Worm (Caenorhabditis elegans): ENCODE results near the gene glb-1.

The glb-1 gene

ce11 chrIII:8887184-8887801, 35.8 kb downstream of the glb-1 start, which contains the start of gene famh-136 (continued):
- peak; percentile 17 for TF ChIP-seq ceh-48 (tag; optimal IDR thresholded peaks at IDR 0.05)
- TF ChIP-seq ceh-2 (tag; optimal IDR thresholded peaks at IDR 0.05): no peak
- peak; percentile 9 for TF ChIP-seq K02D7.2 (tag; optimal IDR thresholded peaks at IDR 0.05)

ce11 chrIII:8886309-8886708, 36.8 kb downstream of the glb-1 start:
- no peak for TF ChIP-seq ceh-6 (GFP tag; optimal IDR thresholded peaks at IDR 0.05)
- TF ChIP-seq sox-2 (GFP tag; IDR thresholded peaks at IDR 0.05): no peak
- TF ChIP-seq ceh-31 (tag; optimal IDR thresholded peaks at IDR 0.05): peak; percentile 30
- no peak for TF ChIP-seq Y22D7AL.16 (tag; optimal IDR thresholded peaks at IDR 0.05)
- TF ChIP-seq hlh-13 (GFP tag; optimal IDR thresholded peaks at IDR 0.05): no peak
- no peak for TF ChIP-seq ztf-16 (tag; optimal IDR thresholded peaks at IDR 0.05)
- no peak for TF ChIP-seq ceh-22 (tag; optimal IDR thresholded peaks at IDR 0.05)
- no peak for TF ChIP-seq sox-4 (tag; optimal IDR thresholded peaks at IDR 0.05)
- no peak for TF ChIP-seq pax-1 (tag; optimal IDR thresholded peaks at IDR 0.05)
- no peak for TF ChIP-seq ceh-14 (tag; optimal IDR thresholded peaks at IDR 0.05)
- no peak for TF ChIP-seq ceh-9 (tag; optimal IDR thresholded peaks at IDR 0.05)
- TF ChIP-seq ama-1 (optimal IDR thresholded peaks at IDR 0.05): no peak
- no peak for TF ChIP-seq pros-1 (tag; optimal IDR thresholded peaks at IDR 0.05)
- TF ChIP-seq ttx-3 (tag; optimal IDR thresholded peaks at IDR 0.05): no peak
- peak; percentile 1 for TF ChIP-seq nfya-1 (tag; optimal IDR thresholded peaks at IDR 0.05)
- TF ChIP-seq ceh-24 (tag; optimal IDR thresholded peaks at IDR 0.05): no peak
- no peak for TF ChIP-seq elt-2 (tag; optimal IDR thresholded peaks at IDR 0.05)
- no peak for TF ChIP-seq lim-6 (tag; optimal IDR thresholded peaks at IDR 0.05)
- no peak for TF ChIP-seq ahr-1 (tag; optimal IDR thresholded peaks at IDR 0.05)
- no peak for TF ChIP-seq hlh-30 (tag; optimal IDR thresholded peaks at IDR 0.05; ENCODE audit: insufficient read depth)
- no peak for TF ChIP-seq odd-2 (tag; optimal IDR thresholded peaks at IDR 0.05)
- TF ChIP-seq ceh-48 (tag; optimal IDR thresholded peaks at IDR 0.05): no peak
- no peak for TF ChIP-seq C08G9.2 (tag; optimal IDR thresholded peaks at IDR 0.05)
- no peak for TF ChIP-seq dmd-4 (tag; optimal IDR thresholded peaks at IDR 0.05; ENCODE audit: borderline replicate concordance)
- no peak for TF ChIP-seq nhr-232 (tag; optimal IDR thresholded peaks at IDR 0.05)
- TF ChIP-seq ceh-19 (GFP tag; optimal IDR thresholded peaks at IDR 0.05): peak; percentile 54
- TF ChIP-seq madf-2 (tag; optimal IDR thresholded peaks at IDR 0.05): no peak
- TF ChIP-seq hlh-6 (tag; optimal IDR thresholded peaks at IDR 0.05): no peak
- TF ChIP-seq rnt-1 (tag; optimal IDR thresholded peaks at IDR 0.05): no peak
- TF ChIP-seq elt-4 (tag; optimal IDR thresholded peaks at IDR 0.05): no peak
- TF ChIP-seq hlh-8 (tag; optimal IDR thresholded peaks at IDR 0.05): no peak
- no peak for TF ChIP-seq npax-4 (tag; optimal IDR thresholded peaks at IDR 0.05)
- TF ChIP-seq K02D7.2 (tag; optimal IDR thresholded peaks at IDR 0.05): no peak
- no peak for TF ChIP-seq che-1 (tag; optimal IDR thresholded peaks at IDR 0.05)
- TF ChIP-seq fkh-6 (tag; optimal IDR thresholded peaks at IDR 0.05): no peak
- no peak for TF ChIP-seq zip-5 (tag; optimal IDR thresholded peaks at IDR 0.05)
- peak; percentile 34 for TF ChIP-seq tbx-2 (tag; optimal IDR thresholded peaks at IDR 0.05)
- no peak for TF ChIP-seq tbx-7 (tag; optimal IDR thresholded peaks at IDR 0.05)
- TF ChIP-seq eyg-1 (tag; optimal IDR thresholded peaks at IDR 0.05): no peak
- TF ChIP-seq fax-1 (tag; optimal IDR thresholded peaks at IDR 0.05): no peak
- no peak for TF ChIP-seq F13H6.1 (tag; optimal IDR thresholded peaks at IDR 0.05)
- peak; percentile 2 for TF ChIP-seq ceh-34 (tag; optimal IDR thresholded peaks at IDR 0.05)
- no peak for TF ChIP-seq ceh-45 (GFP tag; IDR thresholded peaks at IDR 0.05)
- TF ChIP-seq sdc-2 (tag; optimal IDR thresholded peaks at IDR 0.05): no peak
- TF ChIP-seq syd-9 (tag; optimal IDR thresholded peaks at IDR 0.05): no peak
- TF ChIP-seq mec-3 (tag; optimal IDR thresholded peaks at IDR 0.05; ENCODE audit: borderline replicate concordance): no peak
- TF ChIP-seq dve-1 (tag; optimal IDR thresholded peaks at IDR 0.05): no peak
- TF ChIP-seq ceh-18 (tag; optimal IDR thresholded peaks at IDR 0.05): peak; percentile 10
- no peak for TF ChIP-seq nhr-11 (tag; optimal IDR thresholded peaks at IDR 0.05)
- no peak for TF ChIP-seq C38D4.7 (GFP tag; optimal IDR thresholded peaks at IDR 0.05)

All from whole organism, late embryonic.